Worm (Caenorhabditis elegans) whole organism, midembryonic: Measurements from ENCODE around the gene F48F5.6.

ENCODE experiments used
- T22C8.4 ChIP-seq: fragments of 200-800 bp; sonication (Bioruptor generic); IDR thresholded peaks from 2 replicates; pipeline ENCODE4 v1.3.6; 2022; ENCODE audit warnings: missing genetic modification characterization, missing compliant biosample characterization
- cog-1 ChIP-seq: sonication (generic microtip); optimal IDR thresholded peaks from 2 replicates; lab custom pipeline; 2016; ENCODE audit warnings: missing genetic modification characterization, missing compliant biosample characterization
- flt-1 ChIP-seq: fragments of 200-800 bp; sonication (Bioruptor generic); IDR thresholded peaks from 2 replicates; pipeline ENCODE4 v1.3.6; 2022; ENCODE audit warnings: missing genetic modification characterization, missing compliant biosample characterization
- klf-2 ChIP-seq: fragments of 200-800 bp; sonication (Bioruptor generic); conservative IDR thresholded peaks from 2 replicates; pipeline ENCODE4 v1.3.6; 2022; ENCODE audit warnings: missing genetic modification reagents, missing genetic modification characterization, missing compliant biosample characterization
- med-1 ChIP-seq: sonication (generic microtip); optimal IDR thresholded peaks from 2 replicates; lab custom pipeline; 2017; ENCODE audit warnings: missing genetic modification characterization, mild to moderate bottlenecking, missing compliant biosample characterization, antibody characterized with exemption, missing genetic modification reagents; ENCODE audit not compliant: insufficient read depth
- ref-1 ChIP-seq: fragments of 200-800 bp; sonication (Bioruptor generic); conservative IDR thresholded peaks from 2 replicates; pipeline ENCODE4 v1.3.6; 2022; ENCODE audit warnings: missing genetic modification reagents, missing genetic modification characterization, missing compliant biosample characterization
- tab-1 ChIP-seq: fragments of 200-800 bp; sonication (Bioruptor generic); IDR thresholded peaks from 2 replicates; pipeline ENCODE4 v1.3.6; 2022; ENCODE audit warnings: missing genetic modification characterization, missing compliant biosample characterization
- ztf-23 ChIP-seq: fragments of 200-800 bp; sonication (Bioruptor generic); IDR thresholded peaks from 2 replicates; pipeline ENCODE4 v1.3.6; 2022; ENCODE audit warnings: missing genetic modification reagents, missing genetic modification characterization, missing compliant biosample characterization
- ztf-29 ChIP-seq: fragments of 200-800 bp; sonication (Bioruptor generic); IDR thresholded peaks from 2 replicates; pipeline ENCODE4 v1.3.6; 2022; ENCODE audit warnings: missing genetic modification reagents, missing genetic modification characterization, missing compliant biosample characterization

DNA sequence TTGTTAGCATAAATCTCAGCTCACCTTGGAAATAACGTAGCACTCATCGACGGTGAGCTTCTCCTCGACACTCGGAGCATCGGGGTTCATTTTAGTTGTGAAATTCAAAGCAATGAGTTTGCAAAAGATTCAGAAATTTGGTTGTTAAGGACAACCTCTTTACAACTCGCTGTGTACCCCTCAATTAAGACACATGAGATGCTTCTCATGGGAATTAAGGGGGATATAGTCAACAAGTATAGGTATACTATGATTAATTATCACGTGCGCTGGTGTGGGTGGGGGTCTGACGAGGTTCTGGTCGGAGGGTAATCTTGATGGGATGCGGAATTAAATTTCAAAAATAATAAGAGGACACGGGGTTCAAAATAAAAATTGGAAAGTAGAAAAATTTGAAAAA is 47.4 kb upstream of the F48F5.6 start, which contains the start of gene dct-14:
- TF ChIP-seq cog-1 (tag; lab: Kevin White, UChicago) = no peak
- no peak for TF ChIP-seq tab-1 (GFP tag; lab: Robert Waterston, UW)
- no peak for TF ChIP-seq med-1 (GFP tag; lab: Kevin White, UChicago)
- no peak for TF ChIP-seq ztf-23 (GFP tag; lab: Robert Waterston, UW)
- no peak for TF ChIP-seq ztf-29 (GFP tag; lab: Robert Waterston, UW)
- TF ChIP-seq klf-2 = no peak
- no peak for TF ChIP-seq flt-1
- no peak for TF ChIP-seq ref-1 (GFP tag; lab: Robert Waterston, UW)
- TF ChIP-seq T22C8.4 (GFP tag; lab: Robert Waterston, UW) = no peak
